Worm (Caenorhabditis elegans) whole organism, L4/young adult: ENCODE results near the gene nhr-15.

Experiments
- W03F9.2 ChIP-seq: fragments of 150-350 bp; optimal IDR thresholded peaks from 2 replicates; lab custom pipeline; 2014; ENCODE audit warnings: missing biosample characterization, missing genetic modification characterization
- dao-5 ChIP-seq: sonication (generic microtip); optimal IDR thresholded peaks from 2 replicates; lab custom pipeline; 2016; ENCODE audit warnings: missing genotype, missing genetic modification characterization, moderate library complexity, missing compliant biosample characterization
- him-1 ChIP-seq: sonication (generic microtip); optimal IDR thresholded peaks from 2 replicates; lab custom pipeline; 2016; ENCODE audit warnings: missing genotype, missing genetic modification reagents, missing genetic modification characterization, missing compliant biosample characterization

ce11 chrV:332585-332984 lies 20.1 kb downstream of the nhr-15 start:
- no peak for TF ChIP-seq him-1 (tag; lab: Kevin White, UChicago)
- TF ChIP-seq dao-5: no peak
- TF ChIP-seq W03F9.2 (tag; lab: Kevin White, UChicago): no peak
